Fruit fly (Drosophila melanogaster) whole organism, pupa: ENCODE data around the gene CG13056.

Experiments used
- CG10348 ChIP-seq: fragments of 200-800 bp; sonication (Bioruptor generic); IDR thresholded peaks from 2 replicates; pipeline ENCODE4 v1.3.6; 2022; ENCODE audit warnings: missing biosample characterization, missing genetic modification characterization
- CG12605 ChIP-seq: fragments of 200-800 bp; sonication (Bioruptor generic); IDR thresholded peaks from 2 replicates; pipeline ENCODE4 v1.3.6; 2022; ENCODE audit warnings: missing biosample characterization, missing genetic modification characterization
- CG13204 ChIP-seq: fragments of 200-800 bp; sonication (Bioruptor generic); optimal IDR thresholded peaks from 2 replicates; lab custom pipeline; 2018; ENCODE audit warnings: missing biosample characterization, mild to moderate bottlenecking, missing genetic modification characterization, moderate library complexity
- CG17806 ChIP-seq: fragments of 200-800 bp; sonication (Bioruptor generic); optimal IDR thresholded peaks from 2 replicates; lab custom pipeline; 2018; ENCODE audit warnings: missing biosample characterization, mild to moderate bottlenecking, missing genetic modification characterization, moderate library complexity
- CG34367 ChIP-seq: fragments of 200-800 bp; sonication (Bioruptor generic); optimal IDR thresholded peaks from 2 replicates; lab custom pipeline; 2018; ENCODE audit warnings: missing biosample characterization, mild to moderate bottlenecking, missing genetic modification characterization
- CG8301 ChIP-seq: fragments of 200-800 bp; sonication (Bioruptor generic); optimal IDR thresholded peaks from 2 replicates; lab custom pipeline; 2018; ENCODE audit warnings: missing biosample characterization, mild to moderate bottlenecking, missing genetic modification characterization
- gl ChIP-seq: fragments of 200-800 bp; sonication (Bioruptor generic); optimal IDR thresholded peaks from 2 replicates; lab custom pipeline; 2018; ENCODE audit warnings: missing biosample characterization, mild to moderate bottlenecking, missing genetic modification characterization

DNA sequence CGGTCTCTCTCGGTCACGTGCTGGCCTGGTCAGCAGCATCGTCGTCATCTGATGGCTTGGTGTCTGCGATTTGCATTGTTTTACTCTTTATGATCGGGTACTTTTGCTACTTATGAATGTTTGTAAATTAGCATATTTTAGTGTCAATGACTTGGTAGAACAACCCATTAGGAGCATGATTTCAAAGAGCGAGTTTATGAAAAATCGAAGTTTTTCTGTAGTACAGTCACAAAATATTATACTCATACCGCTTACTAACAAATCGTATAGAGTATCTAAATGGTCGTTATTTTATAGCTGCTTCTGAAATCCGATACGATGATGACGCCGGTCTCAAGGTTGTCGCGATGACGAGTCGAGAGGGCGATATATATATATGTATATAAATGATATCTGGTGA is 46.9 kb upstream of the CG13056 start:
- TF ChIP-seq CG34367 (tag; lab: Kevin White, UChicago), result peak; percentile 67
- TF ChIP-seq CG17806 (tag; lab: Kevin White, UChicago), result peak; percentile 76
- TF ChIP-seq CG8301 (tag; lab: Kevin White, UChicago), result no peak
- TF ChIP-seq CG10348 (GFP tag; lab: Robert Waterston, UW), result no peak
- no peak for TF ChIP-seq CG12605 (GFP tag; lab: Robert Waterston, UW)
- peak; percentile 33 for TF ChIP-seq CG13204 (GFP tag; lab: Kevin White, UChicago)
- peak; percentile 53 for TF ChIP-seq gl
